Worm (Caenorhabditis elegans) whole organism, L3 larva: ENCODE measurements around the gene B0554.2.

ENCODE experiments used
- R02D3.7 ChIP-seq: fragments of 150-350 bp; optimal IDR thresholded peaks from 2 replicates; lab custom pipeline; 2014; ENCODE audit warnings: missing biosample characterization, missing genetic modification characterization
- ZK546.5 ChIP-seq: sonication (generic microtip); optimal IDR thresholded peaks from 2 replicates; lab custom pipeline; 2017; ENCODE audit warnings: missing biosample characterization, missing genetic modification characterization
- aly-2 ChIP-seq: fragments of 150-350 bp; optimal IDR thresholded peaks from 2 replicates; lab custom pipeline; 2014; ENCODE audit warnings: missing biosample characterization, missing genetic modification characterization
- ama-1 ChIP-seq: fragments of 150-350 bp; optimal IDR thresholded peaks from 2 replicates; lab custom pipeline; 2018
- ceh-28 ChIP-seq: fragments of 150-350 bp; optimal IDR thresholded peaks from 2 replicates; lab custom pipeline; 2014; ENCODE audit warnings: missing biosample characterization, missing genetic modification reagents, missing genetic modification characterization
- ceh-82 ChIP-seq: fragments of 150-350 bp; optimal IDR thresholded peaks from 2 replicates; lab custom pipeline; 2014; ENCODE audit warnings: missing biosample characterization, missing genetic modification characterization
- daf-12 ChIP-seq: fragments of 150-350 bp; optimal IDR thresholded peaks from 2 replicates; lab custom pipeline; 2014; ENCODE audit warnings: missing biosample characterization, missing genetic modification reagents, missing genetic modification characterization
- egl-27 ChIP-seq: sonication (generic microtip); optimal IDR thresholded peaks from 4 replicates; lab custom pipeline; 2017; ENCODE audit warnings: missing biosample characterization, missing genetic modification reagents, missing genetic modification characterization
- egl-5 ChIP-seq: fragments of 150-350 bp; optimal IDR thresholded peaks from 2 replicates; lab custom pipeline; 2017; ENCODE audit warnings: missing biosample characterization, missing genetic modification reagents, missing genetic modification characterization, inconsistent platforms
- elt-2 ChIP-seq: sonication (generic microtip); optimal IDR thresholded peaks from 2 replicates; lab custom pipeline; 2016; ENCODE audit warnings: missing genetic modification reagents, mild to moderate bottlenecking, missing genetic modification characterization, missing compliant biosample characterization
- elt-3 ChIP-seq, 3 experiments: fragments of 150-350 bp in 1 of 3; sonication (generic microtip) in 2 of 3; optimal IDR thresholded peaks; 2 replicates in 2 of 3; 4 replicates in 1 of 3; lab custom pipeline; 2014 to 2017; ENCODE audit warnings: missing biosample characterization in 3 of 3, missing genetic modification characterization in 3 of 3
- eor-1 ChIP-seq, 2 experiments: fragments of 150-350 bp; optimal IDR thresholded peaks; 2 replicates each; lab custom pipeline; 2014 to 2018; ENCODE audit warnings: missing biosample characterization in 2 of 2, missing genetic modification characterization in 2 of 2
- fkh-10 ChIP-seq: sonication (generic microtip); optimal IDR thresholded peaks from 2 replicates; lab custom pipeline; 2017; ENCODE audit warnings: missing biosample characterization, missing genetic modification reagents, missing genetic modification characterization
- fos-1 ChIP-seq: fragments of 150-350 bp; optimal IDR thresholded peaks from 2 replicates; lab custom pipeline; 2014; ENCODE audit warnings: missing biosample characterization, missing genetic modification characterization
- hmg-11 ChIP-seq: sonication (generic microtip); optimal IDR thresholded peaks from 2 replicates; lab custom pipeline; 2016; ENCODE audit warnings: missing genetic modification characterization, missing compliant biosample characterization
- jun-1 ChIP-seq: fragments of 150-350 bp; optimal IDR thresholded peaks from 2 replicates; lab custom pipeline; 2014; ENCODE audit warnings: missing biosample characterization, missing genetic modification reagents, missing genetic modification characterization
- lin-39 ChIP-seq: fragments of 150-350 bp; optimal IDR thresholded peaks from 2 replicates; lab custom pipeline; 2018; ENCODE audit warnings: missing biosample characterization, missing genetic modification reagents, missing genetic modification characterization
- lsy-12 ChIP-seq: sonication (generic microtip); optimal IDR thresholded peaks from 2 replicates; lab custom pipeline; 2016; ENCODE audit warnings: mild to moderate bottlenecking, missing genetic modification characterization, missing compliant biosample characterization
- mdl-1 ChIP-seq: fragments of 150-350 bp; optimal IDR thresholded peaks from 2 replicates; lab custom pipeline; 2014; ENCODE audit warnings: missing biosample characterization, missing genetic modification characterization
- mml-1 ChIP-seq: fragments of 150-350 bp; sonication (generic microtip); optimal IDR thresholded peaks from 3 replicates; lab custom pipeline; 2014; ENCODE audit warnings: missing biosample characterization, missing genetic modification characterization
- nfya-1 ChIP-seq: sonication (generic microtip); optimal IDR thresholded peaks from 2 replicates; lab custom pipeline; 2017; ENCODE audit warnings: missing genetic modification characterization, mild to moderate bottlenecking, missing compliant biosample characterization, antibody characterized with exemption, moderate library complexity; ENCODE audit not compliant: insufficient read depth
- nhr-12 ChIP-seq: fragments of 150-350 bp; optimal IDR thresholded peaks from 2 replicates; lab custom pipeline; 2014; ENCODE audit warnings: missing biosample characterization, missing genetic modification characterization
- nhr-237 ChIP-seq: fragments of 150-350 bp; optimal IDR thresholded peaks from 2 replicates; lab custom pipeline; 2014; ENCODE audit warnings: missing biosample characterization, missing genetic modification characterization
- nhr-28 ChIP-seq: fragments of 150-350 bp; optimal IDR thresholded peaks from 2 replicates; lab custom pipeline; 2014; ENCODE audit warnings: missing biosample characterization, missing genetic modification characterization
- nhr-77 ChIP-seq: fragments of 150-350 bp; optimal IDR thresholded peaks from 2 replicates; lab custom pipeline; 2014; ENCODE audit warnings: missing biosample characterization, missing genetic modification characterization
- pha-4 ChIP-seq: fragments of 150-350 bp; optimal IDR thresholded peaks from 2 replicates; lab custom pipeline; 2014; ENCODE audit warnings: missing biosample characterization, missing genetic modification reagents, missing genetic modification characterization
- pqm-1 ChIP-seq: fragments of 150-350 bp; optimal IDR thresholded peaks from 2 replicates; lab custom pipeline; 2017; ENCODE audit warnings: missing biosample characterization, missing genetic modification characterization, inconsistent platforms
- sea-2 ChIP-seq: fragments of 150-350 bp; sonication (generic microtip); optimal IDR thresholded peaks from 4 replicates; lab custom pipeline; 2014; ENCODE audit warnings: missing biosample characterization, missing genetic modification reagents, missing genetic modification characterization
- skn-1 ChIP-seq: fragments of 150-350 bp; optimal IDR thresholded peaks from 2 replicates; lab custom pipeline; 2014; ENCODE audit warnings: missing biosample characterization, missing genetic modification characterization
- snpc-4 ChIP-seq: fragments of 150-350 bp; optimal IDR thresholded peaks from 2 replicates; lab custom pipeline; 2014; ENCODE audit warnings: missing biosample characterization, missing genetic modification characterization
- tbx-2 ChIP-seq: sonication (generic microtip); optimal IDR thresholded peaks from 2 replicates; lab custom pipeline; 2016; ENCODE audit warnings: mild to moderate bottlenecking, missing genetic modification characterization, missing compliant biosample characterization
- zag-1 ChIP-seq: fragments of 150-350 bp; optimal IDR thresholded peaks from 2 replicates; lab custom pipeline; 2014; ENCODE audit warnings: missing biosample characterization, missing genetic modification characterization
- ztf-11 ChIP-seq: fragments of 150-350 bp; optimal IDR thresholded peaks from 2 replicates; lab custom pipeline; 2014; ENCODE audit warnings: missing biosample characterization, missing genetic modification characterization
- ztf-4 ChIP-seq: fragments of 150-350 bp; optimal IDR thresholded peaks from 2 replicates; lab custom pipeline; 2014; ENCODE audit warnings: missing biosample characterization, missing genetic modification characterization

Gene B0554.2

ce11 chrV:450757-451501 is 16.9 kb downstream of the B0554.2 start, which contains the start of gene nhr-123:
TSS of gene nhr-123 (plus strand) at chrV:451451.
- peak; percentile 35 for TF ChIP-seq elt-2
- TF ChIP-seq ZK546.5, result no peak
- no peak for TF ChIP-seq nhr-77 (tag; lab: Kevin White, UChicago)
- no peak for TF ChIP-seq egl-27 (tag; lab: Kevin White, UChicago)
- TF ChIP-seq daf-12, result no peak
- TF ChIP-seq fos-1 (tag; lab: Kevin White, UChicago), result no peak
- TF ChIP-seq sea-2, result no peak
- TF ChIP-seq snpc-4 (tag; lab: Kevin White, UChicago), result no peak
- no peak for TF ChIP-seq ztf-4 (tag; lab: Kevin White, UChicago)
- TF ChIP-seq pha-4 (tag; lab: Kevin White, UChicago), result peak; percentile 27
- TF ChIP-seq elt-3 (tag; optimal IDR thresholded peaks at IDR 0.05; lab: Kevin White, UChicago), result no peak
- no peak for TF ChIP-seq mdl-1 (tag; lab: Kevin White, UChicago)

DNA sequence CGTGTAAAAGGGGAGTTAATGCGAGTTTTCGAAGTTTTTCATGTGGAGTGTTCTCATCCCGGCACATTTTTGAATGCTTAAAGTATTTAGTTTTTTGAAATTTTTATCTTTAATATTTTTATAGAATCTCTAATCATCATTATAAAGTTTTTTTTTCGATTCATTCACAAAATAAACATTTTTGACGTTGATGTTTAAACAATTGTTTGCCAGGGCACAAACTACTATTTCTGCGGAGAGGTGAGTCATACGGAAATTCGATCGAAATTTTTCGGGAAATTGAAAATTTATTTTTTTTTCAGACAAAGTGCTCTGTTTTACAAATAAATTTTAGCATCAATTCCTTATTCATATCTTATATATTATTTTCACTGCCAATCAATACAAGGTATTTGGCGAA is 19.6 kb downstream of the B0554.2 start, which contains the start of gene nhr-98:
Gene nhr-98, plus strand, starts transcription at position 301 of the 400 bp plus-strand sequence.
- no peak for TF ChIP-seq fos-1 (tag; lab: Kevin White, UChicago)
- no peak for TF ChIP-seq mml-1 (tag; lab: Kevin White, UChicago)
- TF ChIP-seq daf-12, result no peak
- peak; percentile 2 for TF ChIP-seq pha-4 (tag; lab: Kevin White, UChicago)

ce11 chrV:457839-458238 is 23.8 kb downstream of the B0554.2 start:
- TF ChIP-seq pqm-1, result no peak
- TF ChIP-seq pha-4 (tag; lab: Kevin White, UChicago), result peak; percentile 45
- peak; percentile 15 for TF ChIP-seq elt-2

DNA sequence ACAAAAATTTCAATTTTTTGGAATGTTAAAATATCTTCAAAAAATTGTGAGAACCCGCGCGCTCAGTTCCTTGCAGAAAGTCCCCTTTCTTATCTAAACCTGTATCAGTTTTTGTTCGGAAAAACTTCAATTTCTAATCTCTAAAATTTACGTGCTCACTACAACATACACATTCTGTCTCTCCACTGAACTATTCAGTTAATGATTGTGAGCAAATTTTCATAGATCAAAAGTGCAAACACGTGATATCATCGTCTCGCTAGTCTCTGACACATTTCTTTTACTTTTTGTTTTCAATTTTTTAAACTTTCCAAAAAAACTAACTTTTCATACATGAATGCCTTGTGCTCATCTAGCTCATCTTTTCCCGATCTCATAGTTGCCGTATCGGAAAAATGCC is 25.5 kb downstream of the B0554.2 start, which contains the start of gene nhr-203:
Gene nhr-203, plus strand, starts transcription at position 332 of the 400 bp plus-strand sequence.
- no peak for TF ChIP-seq zag-1 (tag; lab: Kevin White, UChicago)
- TF ChIP-seq nhr-12, result no peak
- no peak for TF ChIP-seq ceh-28 (tag; lab: Kevin White, UChicago)
- TF ChIP-seq ceh-82 (tag; lab: Kevin White, UChicago), result no peak
- no peak for TF ChIP-seq snpc-4 (tag; lab: Kevin White, UChicago)
- peak; percentile 28 for TF ChIP-seq pha-4 (tag; lab: Kevin White, UChicago)
- TF ChIP-seq nhr-237 (tag; lab: Kevin White, UChicago), result no peak
- no peak for TF ChIP-seq nhr-28 (tag; lab: Kevin White, UChicago)
- TF ChIP-seq aly-2 (tag; lab: Kevin White, UChicago), result no peak
- no peak for TF ChIP-seq fos-1 (tag; lab: Kevin White, UChicago)
- no peak for TF ChIP-seq hmg-11 (tag; lab: Kevin White, UChicago)
- no peak for TF ChIP-seq egl-5 (tag; lab: Kevin White, UChicago)
- TF ChIP-seq R02D3.7 (tag; lab: Kevin White, UChicago), result no peak
- TF ChIP-seq eor-1 (tag; optimal IDR thresholded peaks at IDR 0.05; lab: Kevin White, UChicago), result no peak
- TF ChIP-seq elt-2, result peak; percentile 91
- no peak for TF ChIP-seq tbx-2 (tag; lab: Kevin White, UChicago)
- no peak for TF ChIP-seq daf-12
- TF ChIP-seq pqm-1, result peak; percentile 97
- TF ChIP-seq mml-1 (tag; lab: Kevin White, UChicago), result no peak
- TF ChIP-seq ama-1, result no peak
- no peak for TF ChIP-seq ztf-4 (tag; lab: Kevin White, UChicago)
- TF ChIP-seq elt-3 (tag; optimal IDR thresholded peaks at IDR 0.05; lab: Kevin White, UChicago), result no peak
- TF ChIP-seq egl-27 (tag; lab: Kevin White, UChicago), result no peak
- no peak for TF ChIP-seq nfya-1
- no peak for TF ChIP-seq jun-1 (tag; lab: Kevin White, UChicago)
- TF ChIP-seq lsy-12 (tag; lab: Kevin White, UChicago), result no peak
- TF ChIP-seq lin-39 (tag; lab: Kevin White, UChicago), result no peak
- no peak for TF ChIP-seq ztf-11 (tag; lab: Kevin White, UChicago)
- no peak for TF ChIP-seq nhr-77 (tag; lab: Kevin White, UChicago)
- TF ChIP-seq skn-1 (tag; lab: Kevin White, UChicago), result peak; percentile 5
- TF ChIP-seq fkh-10, result no peak
